Fruit fly (Drosophila melanogaster) whole organism, embryonic: ENCODE results near the gene CG11951.
A peak's percentile ranks its signal among the peaks of the same experiment; 100 is the strongest.

Source experiments
- ATbp ChIP-seq: fragments of 200-800 bp; sonication (Bioruptor generic); optimal IDR thresholded peaks from 2 replicates; lab custom pipeline; 2017; ENCODE audit warnings: missing biosample characterization, mild to moderate bottlenecking, missing genetic modification characterization, missing genetic modification reagents
- CG10543 ChIP-seq: fragments of 200-800 bp; sonication (Bioruptor generic); optimal IDR thresholded peaks from 3 replicates; lab custom pipeline; 2017; ENCODE audit warnings: missing biosample characterization, mild to moderate bottlenecking, missing genetic modification characterization, moderate library complexity
- CG10979 ChIP-seq: fragments of 200-800 bp; sonication (Bioruptor generic); optimal IDR thresholded peaks from 2 replicates; lab custom pipeline; 2018; ENCODE audit warnings: missing biosample characterization, mild to moderate bottlenecking, missing genetic modification characterization, moderate library complexity
- CG11695 ChIP-seq: fragments of 200-800 bp; sonication (Bioruptor generic); IDR thresholded peaks from 3 replicates; pipeline ENCODE4 v1.3.6; 2022; ENCODE audit warnings: missing biosample characterization, missing genetic modification characterization
- CG12769 ChIP-seq: fragments of 200-800 bp; sonication (Bioruptor generic); optimal IDR thresholded peaks from 2 replicates; lab custom pipeline; 2019; ENCODE audit warnings: missing biosample characterization, mild to moderate bottlenecking, missing genetic modification characterization, moderate library complexity
- CG14050 ChIP-seq: fragments of 200-800 bp; sonication (Bioruptor generic); IDR thresholded peaks from 3 replicates; pipeline ENCODE4 v1.3.6; 2022; ENCODE audit warnings: missing biosample characterization, missing genetic modification characterization
- CG14441 ChIP-seq: fragments of 200-800 bp; sonication (Bioruptor generic); IDR thresholded peaks from 2 replicates; pipeline ENCODE4 v1.3.6; 2022; ENCODE audit warnings: missing biosample characterization, missing genetic modification characterization
- CG14860 ChIP-seq: fragments of 200-800 bp; sonication (Bioruptor generic); IDR thresholded peaks from 3 replicates; pipeline ENCODE4 v1.3.6; 2022; ENCODE audit warnings: missing biosample characterization, missing genetic modification characterization; ENCODE audit not compliant: partially characterized antibody
- CG16813 ChIP-seq: fragments of 200-800 bp; sonication (Bioruptor generic); IDR thresholded peaks from 3 replicates; pipeline ENCODE4 v1.3.6; 2022; ENCODE audit warnings: missing biosample characterization, missing genetic modification characterization; ENCODE audit not compliant: partially characterized antibody
- CG18764 ChIP-seq: fragments of 200-800 bp; sonication (Bioruptor generic); optimal IDR thresholded peaks from 3 replicates; lab custom pipeline; 2016; ENCODE audit warnings: missing biosample characterization, missing genetic modification characterization
- CG2678 ChIP-seq: fragments of 200-800 bp; sonication (Bioruptor generic); optimal IDR thresholded peaks from 3 replicates; lab custom pipeline; 2019; ENCODE audit warnings: missing biosample characterization, mild to moderate bottlenecking, missing genetic modification characterization, moderate library complexity
- CG3281 ChIP-seq: fragments of 200-800 bp; sonication (Bioruptor generic); optimal IDR thresholded peaks from 3 replicates; lab custom pipeline; 2017; ENCODE audit warnings: missing biosample characterization, mild to moderate bottlenecking, missing genetic modification characterization
- CG33557 ChIP-seq: fragments of 200-800 bp; sonication (Bioruptor generic); optimal IDR thresholded peaks from 2 replicates; lab custom pipeline; 2019; ENCODE audit warnings: missing biosample characterization, mild to moderate bottlenecking, missing genetic modification characterization, moderate library complexity
- CG6175 ChIP-seq: fragments of 200-800 bp; sonication (Bioruptor generic); IDR thresholded peaks from 3 replicates; pipeline ENCODE4 v1.3.6; 2022; ENCODE audit warnings: missing biosample characterization, missing genetic modification characterization
- CG6254 ChIP-seq: fragments of 200-800 bp; sonication (Bioruptor generic); optimal IDR thresholded peaks from 3 replicates; lab custom pipeline; 2017; ENCODE audit warnings: mild to moderate bottlenecking, missing biosample characterization, missing genetic modification reagents, missing genetic modification characterization
- CG6654 ChIP-seq: fragments of 200-800 bp; sonication (Bioruptor generic); optimal IDR thresholded peaks from 2 replicates; lab custom pipeline; 2017; ENCODE audit warnings: missing biosample characterization, mild to moderate bottlenecking, missing genetic modification characterization
- CG7372 ChIP-seq: fragments of 200-800 bp; sonication (Bioruptor generic); IDR thresholded peaks from 2 replicates; pipeline ENCODE4 v1.3.6; 2022; ENCODE audit warnings: missing biosample characterization, missing genetic modification characterization
- Doc2 ChIP-seq: fragments of 200-800 bp; sonication (Bioruptor generic); IDR thresholded peaks from 2 replicates; pipeline ENCODE4 v1.3.6; 2022; ENCODE audit warnings: missing biosample characterization, missing genetic modification characterization
- Dref ChIP-seq: fragments of 200-800 bp; sonication (Bioruptor generic); IDR thresholded peaks from 2 replicates; pipeline ENCODE4 v1.3.6; 2022; ENCODE audit warnings: missing biosample characterization, missing genetic modification characterization
- ERR ChIP-seq: fragments of 200-800 bp; sonication (Bioruptor generic); optimal IDR thresholded peaks from 2 replicates; lab custom pipeline; 2016; ENCODE audit warnings: missing biosample characterization, missing genetic modification characterization
- Ets97D ChIP-seq: fragments of 200-800 bp; sonication (Bioruptor generic); optimal IDR thresholded peaks from 3 replicates; lab custom pipeline; 2016; ENCODE audit warnings: missing biosample characterization, missing genetic modification characterization
- HLH4C ChIP-seq: fragments of 200-800 bp; sonication (Bioruptor generic); IDR thresholded peaks from 3 replicates; pipeline ENCODE4 v1.3.6; 2022; ENCODE audit warnings: missing biosample characterization, missing genetic modification characterization; ENCODE audit not compliant: partially characterized antibody
- HLH54F ChIP-seq: fragments of 200-800 bp; sonication (Bioruptor generic); optimal IDR thresholded peaks from 3 replicates; lab custom pipeline; 2016; ENCODE audit warnings: missing biosample characterization, missing genetic modification characterization
- Max ChIP-seq: fragments of 200-800 bp; sonication (Bioruptor generic); optimal IDR thresholded peaks from 2 replicates; lab custom pipeline; 2016; ENCODE audit warnings: missing biosample characterization, mild to moderate bottlenecking, missing genetic modification characterization
- Nf-YB ChIP-seq: fragments of 200-800 bp; sonication (Bioruptor generic); optimal IDR thresholded peaks from 3 replicates; lab custom pipeline; 2019; ENCODE audit warnings: missing biosample characterization, mild to moderate bottlenecking, missing genetic modification characterization, moderate library complexity
- Rfx ChIP-seq: fragments of 200-800 bp; sonication (Bioruptor generic); IDR thresholded peaks from 2 replicates; pipeline ENCODE4 v1.3.6; 2022; ENCODE audit warnings: missing biosample characterization, missing genetic modification characterization
- Rx ChIP-seq: fragments of 200-800 bp; sonication (Bioruptor generic); IDR thresholded peaks from 2 replicates; pipeline ENCODE4 v1.3.6; 2022; ENCODE audit warnings: missing biosample characterization, missing genetic modification characterization
- Sox100B ChIP-seq: fragments of 200-800 bp; sonication (Bioruptor generic); optimal IDR thresholded peaks from 3 replicates; lab custom pipeline; 2018; ENCODE audit warnings: missing biosample characterization, mild to moderate bottlenecking, missing genetic modification characterization
- Spps ChIP-seq: fragments of 200-800 bp; sonication (Bioruptor generic); optimal IDR thresholded peaks from 2 replicates; lab custom pipeline; 2018; ENCODE audit warnings: missing biosample characterization, mild to moderate bottlenecking, missing genetic modification characterization
- Stat92E ChIP-seq, 3 experiments: fragments of >200 bp in 2 of 3; fragments of 200-800 bp in 1 of 3; sonication (Bioruptor generic) in 1 of 3; optimal IDR thresholded peaks; 2 replicates each; lab custom pipeline; 2017 to 2019; ENCODE audit warnings: missing biosample characterization in 3 of 3, missing genetic modification characterization in 3 of 3, mild to moderate bottlenecking in 1 of 3, moderate library complexity in 1 of 3
- Usf ChIP-seq: fragments of 200-800 bp; sonication (Bioruptor generic); optimal IDR thresholded peaks from 2 replicates; lab custom pipeline; 2017; ENCODE audit warnings: missing genotype, missing biosample characterization, missing genetic modification characterization
- ab ChIP-seq: fragments of 200-800 bp; sonication (Bioruptor generic); optimal IDR thresholded peaks from 2 replicates; lab custom pipeline; 2016; ENCODE audit warnings: missing biosample characterization, missing genetic modification characterization
- aop ChIP-seq: fragments of 200-800 bp; sonication (Bioruptor generic); IDR thresholded peaks from 2 replicates; pipeline ENCODE4 v1.3.6; 2022; ENCODE audit warnings: missing biosample characterization, missing genetic modification characterization
- bsh ChIP-seq, 2 experiments: fragments of 200-800 bp; sonication (Bioruptor generic); optimal IDR thresholded peaks; 2 replicates each; lab custom pipeline; 2017 to 2018; ENCODE audit warnings: mild to moderate bottlenecking in 2 of 2, missing biosample characterization in 2 of 2, missing genetic modification characterization in 2 of 2, moderate library complexity in 1 of 2
- chinmo ChIP-seq: fragments of 200-800 bp; sonication (Bioruptor generic); IDR thresholded peaks from 4 replicates; pipeline ENCODE4 v1.3.6; 2022; ENCODE audit warnings: missing biosample characterization, missing genetic modification characterization; ENCODE audit not compliant: partially characterized antibody
- dpn ChIP-seq, 2 experiments: fragments of 200-800 bp; sonication (Bioruptor generic); optimal IDR thresholded peaks; 3 replicates each; lab custom pipeline; 2016; ENCODE audit warnings: missing biosample characterization in 2 of 2, missing genetic modification characterization in 2 of 2
- emc ChIP-seq: fragments of 200-800 bp; sonication (Bioruptor generic); optimal IDR thresholded peaks from 2 replicates; lab custom pipeline; 2016; ENCODE audit warnings: missing biosample characterization, missing genetic modification characterization
- exex ChIP-seq: fragments of 200-800 bp; sonication (Bioruptor generic); optimal IDR thresholded peaks from 4 replicates; lab custom pipeline; 2018; ENCODE audit warnings: missing biosample characterization, mild to moderate bottlenecking, missing genetic modification characterization, moderate library complexity
- fd102C ChIP-seq: fragments of 200-800 bp; sonication (Bioruptor generic); optimal IDR thresholded peaks from 2 replicates; lab custom pipeline; 2018; ENCODE audit warnings: missing biosample characterization, mild to moderate bottlenecking, missing genetic modification characterization, moderate library complexity
- gsb-n ChIP-seq: fragments of 200-800 bp; sonication (Bioruptor generic); optimal IDR thresholded peaks from 3 replicates; lab custom pipeline; 2018; ENCODE audit warnings: missing biosample characterization, mild to moderate bottlenecking, missing genetic modification characterization
- kah ChIP-seq: fragments of 200-800 bp; sonication (Bioruptor generic); optimal IDR thresholded peaks from 2 replicates; lab custom pipeline; 2018; ENCODE audit warnings: missing biosample characterization, mild to moderate bottlenecking, missing genetic modification characterization
- nmo ChIP-seq: fragments of 200-800 bp; sonication (Bioruptor generic); optimal IDR thresholded peaks from 2 replicates; lab custom pipeline; 2018; ENCODE audit warnings: missing biosample characterization, mild to moderate bottlenecking, missing genetic modification characterization, moderate library complexity
- pum ChIP-seq: fragments of 200-800 bp; sonication (Bioruptor generic); optimal IDR thresholded peaks from 2 replicates; lab custom pipeline; 2016; ENCODE audit warnings: missing biosample characterization, missing genetic modification characterization
- rib ChIP-seq: fragments of 200-800 bp; sonication (Bioruptor generic); IDR thresholded peaks from 2 replicates; pipeline ENCODE4 v1.3.6; 2022; ENCODE audit warnings: missing biosample characterization, missing genetic modification characterization
- sc ChIP-seq, 3 experiments: fragments of >200 bp in 2 of 3; fragments of 200-800 bp in 1 of 3; sonication (Bioruptor generic) in 1 of 3; optimal IDR thresholded peaks; 2 replicates in 2 of 3; 3 replicates in 1 of 3; lab custom pipeline; 2017; ENCODE audit warnings: mild to moderate bottlenecking in 1 of 3, missing biosample characterization in 1 of 3, missing genetic modification characterization in 1 of 3, missing genetic modification reagents in 1 of 3
- sens-2 ChIP-seq: fragments of 200-800 bp; sonication (Bioruptor generic); IDR thresholded peaks from 2 replicates; pipeline ENCODE4 v1.3.6; 2022; ENCODE audit warnings: missing biosample characterization, missing genetic modification characterization
- tap ChIP-seq: fragments of 200-800 bp; optimal IDR thresholded peaks from 3 replicates; lab custom pipeline; 2019; ENCODE audit warnings: missing biosample characterization, mild to moderate bottlenecking, missing genetic modification characterization, moderate library complexity
- tgo ChIP-seq: fragments of 200-800 bp; sonication (Bioruptor generic); IDR thresholded peaks from 3 replicates; pipeline ENCODE4 v1.3.6; 2022; ENCODE audit warnings: missing biosample characterization, missing genetic modification characterization
- toy ChIP-seq: fragments of 200-800 bp; sonication (Bioruptor generic); IDR thresholded peaks from 2 replicates; pipeline ENCODE4 v1.3.6; 2022; ENCODE audit warnings: missing biosample characterization, missing genetic modification characterization

CG11951 gene

DNA sequence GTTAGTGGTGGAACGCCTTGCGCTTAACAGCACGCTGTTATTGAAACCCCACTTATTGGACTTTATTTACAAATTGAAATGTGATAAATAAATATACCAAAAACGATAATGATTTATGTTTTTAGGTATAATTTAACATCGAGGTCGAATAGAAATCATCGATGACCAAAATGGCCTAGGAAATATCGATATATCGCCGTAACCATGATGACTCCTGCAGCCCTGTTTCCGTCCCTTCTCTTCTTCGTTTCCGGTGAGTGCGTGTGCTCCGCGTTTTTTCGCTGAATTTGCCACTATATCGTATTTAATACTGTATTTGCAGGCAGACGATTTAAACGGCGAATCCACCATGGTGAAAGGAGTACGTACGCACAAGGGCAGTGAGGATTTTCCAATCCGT is 18.6 kb downstream of the CG11951 start, which contains the start of gene eEF1gamma (continued):
- TF ChIP-seq CG33557 (GFP tag; lab: Kevin White, UChicago), result peak; percentile 95
- TF ChIP-seq ERR (GFP tag; lab: Kevin White, UChicago), result peak; percentile 82
- peak; percentile 92 for TF ChIP-seq CG6254 (GFP tag; lab: Kevin White, UChicago)
- TF ChIP-seq Rfx, result peak; percentile 98
- peak; percentile 94 for TF ChIP-seq CG16813 (GFP tag; lab: Robert Waterston, UW)
- TF ChIP-seq toy (GFP tag; lab: Robert Waterston, UW), result peak; percentile 89
- TF ChIP-seq Stat92E (GFP tag; optimal IDR thresholded peaks at IDR 0.05; lab: Kevin White, UChicago), result peak in 1 of 3 experiments; percentile 71
- TF ChIP-seq ab (GFP tag; lab: Kevin White, UChicago), result peak; percentile 68
- TF ChIP-seq CG10979 (tag; lab: Kevin White, UChicago), result peak; percentile 88
- TF ChIP-seq Sox100B (GFP tag; lab: Kevin White, UChicago), result peak; percentile 96
- peak; percentile 100 for TF ChIP-seq Ets97D (GFP tag; lab: Kevin White, UChicago)
- peak; percentile 90 for TF ChIP-seq CG11695 (GFP tag; lab: Robert Waterston, UW)
- TF ChIP-seq CG6175 (GFP tag; lab: Robert Waterston, UW), result peak; percentile 95
- peak; percentile 93 for TF ChIP-seq CG18764 (GFP tag; lab: Kevin White, UChicago)
- peak; percentile 93 for TF ChIP-seq tgo (GFP tag; lab: Robert Waterston, UW)
- peak; percentile 93 for TF ChIP-seq fd102C (GFP tag; lab: Kevin White, UChicago)
- peak; percentile 88 for TF ChIP-seq Dref (GFP tag; lab: Robert Waterston, UW)
- TF ChIP-seq Doc2 (GFP tag; lab: Robert Waterston, UW), result 0 out of 2 replicates have a peak, but pooled peaks have one; percentile 54
- peak; percentile 89 for TF ChIP-seq CG2678 (tag; lab: Kevin White, UChicago)
- peak; percentile 94 for TF ChIP-seq Rx (GFP tag; lab: Robert Waterston, UW)
- peak; percentile 94 for TF ChIP-seq CG14050 (GFP tag; lab: Robert Waterston, UW)
- peak; percentile 88 for TF ChIP-seq Usf (GFP tag; lab: Kevin White, UChicago)
- peak; percentile 93 for TF ChIP-seq CG14860 (GFP tag; lab: Robert Waterston, UW)
- peak; percentile 96 for TF ChIP-seq Max (GFP tag; lab: Kevin White, UChicago)
- peak; percentile 88 for TF ChIP-seq CG7372 (GFP tag; lab: Robert Waterston, UW)
- peak; percentile 96 for TF ChIP-seq ATbp (GFP tag; lab: Kevin White, UChicago)
- peak; percentile 90 for TF ChIP-seq gsb-n (tag; lab: Kevin White, UChicago)
- peak; percentile 83 for TF ChIP-seq Nf-YB (GFP tag; lab: Kevin White, UChicago)
- TF ChIP-seq tap (tag; lab: Kevin White, UChicago), result peak; percentile 79
- peak; percentile 79 for TF ChIP-seq Spps (tag; lab: Kevin White, UChicago)
- peak; percentile 59 to 90 for TF ChIP-seq bsh (GFP tag; optimal IDR thresholded peaks at IDR 0.05; lab: Kevin White, UChicago)
- TF ChIP-seq sc (optimal IDR thresholded peaks at IDR 0.05; lab: Kevin White, UChicago), result no peak
- TF ChIP-seq sc (GFP tag; optimal IDR thresholded peaks at IDR 0.05; lab: Kevin White, UChicago), result peak; percentile 92
- TF ChIP-seq HLH54F (GFP tag; lab: Kevin White, UChicago), result peak; percentile 91
- peak; percentile 97 for TF ChIP-seq sens-2 (GFP tag; lab: Robert Waterston, UW)
- peak; percentile 94 for TF ChIP-seq emc (GFP tag; lab: Kevin White, UChicago)
- no peak for TF ChIP-seq aop (GFP tag; lab: Robert Waterston, UW)
- peak; percentile 89 for TF ChIP-seq rib
- TF ChIP-seq dpn (GFP tag; optimal IDR thresholded peaks at IDR 0.05; lab: Kevin White, UChicago), result peak; percentile 85 to 98
- peak; percentile 92 for TF ChIP-seq CG14441 (GFP tag; lab: Robert Waterston, UW)
- TF ChIP-seq CG10543 (GFP tag; lab: Kevin White, UChicago), result peak; percentile 98
- TF ChIP-seq exex (tag; lab: Kevin White, UChicago), result peak; percentile 80
- peak; percentile 90 for TF ChIP-seq CG12769
- peak; percentile 91 for TF ChIP-seq kah (GFP tag; lab: Kevin White, UChicago)
- peak; percentile 87 for TF ChIP-seq CG6654 (GFP tag; lab: Kevin White, UChicago)
- TF ChIP-seq chinmo, result peak; percentile 91; the same call in 2 of the 4 replicates
- peak; percentile 95 for TF ChIP-seq HLH4C (GFP tag; lab: Robert Waterston, UW)
- TF ChIP-seq pum (GFP tag; lab: Kevin White, UChicago), result peak; percentile 87
- peak; percentile 92 for TF ChIP-seq nmo (GFP tag; lab: Kevin White, UChicago)
- peak; percentile 97 for TF ChIP-seq CG3281 (GFP tag; lab: Kevin White, UChicago)
